Worm (Caenorhabditis elegans): ENCODE results near the gene H12C20.7.

H12C20.7 gene

ce11 chrV:11531831-11532534 lies 40.8 kb downstream of the H12C20.7 start:
- peak; percentile 60 for TF ChIP-seq hmg-4 (GFP tag; optimal IDR thresholded peaks at IDR 0.05)
- TF ChIP-seq hnd-1 (tag; optimal IDR thresholded peaks at IDR 0.05): no peak
- no peak for TF ChIP-seq ceh-13 (GFP tag; optimal IDR thresholded peaks at IDR 0.05)

- TF ChIP-seq hnd-1 (tag; optimal IDR thresholded peaks at IDR 0.05): no peak
- no peak for TF ChIP-seq tbx-11 (GFP tag; IDR thresholded peaks at IDR 0.05)
- no peak for TF ChIP-seq scrt-1 (GFP tag; IDR thresholded peaks at IDR 0.05)
- no peak for TF ChIP-seq tbx-37 (GFP tag; conservative IDR thresholded peaks at IDR 0.05)
- no peak for TF ChIP-seq sea-1 (GFP tag; conservative IDR thresholded peaks at IDR 0.05)
- TF ChIP-seq aly-1 (tag; optimal IDR thresholded peaks at IDR 0.05): no peak
- no peak for TF ChIP-seq hmbx-1 (tag; optimal IDR thresholded peaks at IDR 0.05)
- TF ChIP-seq tra-4 (tag; optimal IDR thresholded peaks at IDR 0.05): no peak
- TF ChIP-seq F13C5.2 (tag; optimal IDR thresholded peaks at IDR 0.05): no peak
- TF ChIP-seq B0310.2 (tag; optimal IDR thresholded peaks at IDR 0.05): no peak
- TF ChIP-seq flt-1 (GFP tag; IDR thresholded peaks at IDR 0.05): no peak
- no peak for TF ChIP-seq ceh-13 (GFP tag; optimal IDR thresholded peaks at IDR 0.05)
- no peak for TF ChIP-seq ama-1 (optimal IDR thresholded peaks at IDR 0.05)
- no peak for TF ChIP-seq hmg-4 (GFP tag; optimal IDR thresholded peaks at IDR 0.05)
Observed at ce11 chrV:11531100-11531499, 41.7 kb downstream of the H12C20.7 start.

ce11 chrV:11529541-11529940 lies 43.2 kb downstream of the H12C20.7 start:
- TF ChIP-seq sea-1 (GFP tag; conservative IDR thresholded peaks at IDR 0.05) (no peak), hmg-4 (GFP tag; optimal IDR thresholded peaks at IDR 0.05) (no peak), hnd-1 (tag; optimal IDR thresholded peaks at IDR 0.05) (no peak), pes-1 (GFP tag; IDR thresholded peaks at IDR 0.05) (no peak), F13C5.2 (tag; optimal IDR thresholded peaks at IDR 0.05) (no peak)

ce11 chrV:11528633-11529327 lies 44.0 kb downstream of the H12C20.7 start:
- TF ChIP-seq ceh-36 (tag; optimal IDR thresholded peaks at IDR 0.05) (no peak), scrt-1 (GFP tag; IDR thresholded peaks at IDR 0.05) (0 out of 2 replicates have a peak, but pooled peaks have one; percentile 26)

- TF ChIP-seq hmbx-1 (tag; optimal IDR thresholded peaks at IDR 0.05): no peak
Observed at ce11 chrV:11527531-11527930, 45.3 kb downstream of the H12C20.7 start, which contains the start of gene ccch-1. Gene ccch-1, plus strand, starts transcription at chrV:11527831.

- TF ChIP-seq sea-1 (GFP tag; conservative IDR thresholded peaks at IDR 0.05): no peak
- TF ChIP-seq ets-7 (tag; optimal IDR thresholded peaks at IDR 0.05): no peak
- no peak for TF ChIP-seq tbx-11 (GFP tag; IDR thresholded peaks at IDR 0.05)
- no peak for TF ChIP-seq F13C5.2 (tag; optimal IDR thresholded peaks at IDR 0.05)
- no peak for TF ChIP-seq ceh-36 (tag; optimal IDR thresholded peaks at IDR 0.05)
- no peak for TF ChIP-seq hnd-1 (tag; optimal IDR thresholded peaks at IDR 0.05)
- TF ChIP-seq aly-1 (tag; optimal IDR thresholded peaks at IDR 0.05): no peak
- no peak for TF ChIP-seq pes-1 (GFP tag; IDR thresholded peaks at IDR 0.05)
- TF ChIP-seq B0310.2 (tag; optimal IDR thresholded peaks at IDR 0.05): no peak
- no peak for TF ChIP-seq hmg-4 (GFP tag; optimal IDR thresholded peaks at IDR 0.05)
- no peak for TF ChIP-seq tbx-37 (GFP tag; conservative IDR thresholded peaks at IDR 0.05)
- no peak for TF ChIP-seq flt-1 (GFP tag; IDR thresholded peaks at IDR 0.05)
- TF ChIP-seq ama-1 (optimal IDR thresholded peaks at IDR 0.05): no peak
- TF ChIP-seq scrt-1 (GFP tag; IDR thresholded peaks at IDR 0.05): no peak
- no peak for TF ChIP-seq ceh-13 (GFP tag; optimal IDR thresholded peaks at IDR 0.05)
- no peak for TF ChIP-seq hmbx-1 (tag; optimal IDR thresholded peaks at IDR 0.05)
Observed at ce11 chrV:11526927-11527491, 45.8 kb downstream of the H12C20.7 start.

- TF ChIP-seq hnd-1 (tag; optimal IDR thresholded peaks at IDR 0.05) (no peak), tbx-37 (GFP tag; conservative IDR thresholded peaks at IDR 0.05) (no peak), tbx-11 (GFP tag; IDR thresholded peaks at IDR 0.05) (no peak), flt-1 (GFP tag; IDR thresholded peaks at IDR 0.05) (no peak), tra-4 (tag; optimal IDR thresholded peaks at IDR 0.05) (no peak), hmbx-1 (tag; optimal IDR thresholded peaks at IDR 0.05) (no peak), pes-1 (GFP tag; IDR thresholded peaks at IDR 0.05) (no peak), B0310.2 (tag; optimal IDR thresholded peaks at IDR 0.05) (no peak), hmg-4 (GFP tag; optimal IDR thresholded peaks at IDR 0.05) (no peak), ama-1 (optimal IDR thresholded peaks at IDR 0.05) (no peak), sea-1 (GFP tag; conservative IDR thresholded peaks at IDR 0.05) (no peak)
Observed at ce11 chrV:11525338-11525737, 47.5 kb downstream of the H12C20.7 start.

ce11 chrV:11521448-11521847 lies 51.3 kb downstream of the H12C20.7 start, which contains the start of gene pafo-1:
Gene pafo-1, plus strand, starts transcription at chrV:11521703.
- TF ChIP-seq sea-1 (GFP tag; conservative IDR thresholded peaks at IDR 0.05) (0 out of 2 replicates have a peak, but pooled peaks have one; percentile 23), ets-7 (tag; optimal IDR thresholded peaks at IDR 0.05) (no peak), F13C5.2 (tag; optimal IDR thresholded peaks at IDR 0.05) (peak; percentile 83), tbx-37 (GFP tag; conservative IDR thresholded peaks at IDR 0.05) (peak; percentile 61), aly-1 (tag; optimal IDR thresholded peaks at IDR 0.05) (no peak), hmg-4 (GFP tag; optimal IDR thresholded peaks at IDR 0.05) (peak; percentile 27), ceh-36 (tag; optimal IDR thresholded peaks at IDR 0.05) (peak; percentile 40), ceh-13 (GFP tag; optimal IDR thresholded peaks at IDR 0.05) (no peak), hmbx-1 (tag; optimal IDR thresholded peaks at IDR 0.05) (no peak), flt-1 (GFP tag; IDR thresholded peaks at IDR 0.05) (0 out of 2 replicates have a peak, but pooled peaks have one; percentile 23), B0310.2 (tag; optimal IDR thresholded peaks at IDR 0.05) (no peak)
